Worm (Caenorhabditis elegans) whole organism, L4/young adult: ENCODE measurements around the gene W03G11.4.

Experiments used
- dao-5 ChIP-seq: sonication (generic microtip); optimal IDR thresholded peaks from 2 replicates; lab custom pipeline; 2016; ENCODE audit warnings: missing genotype, missing genetic modification characterization, moderate library complexity, missing compliant biosample characterization
- him-1 ChIP-seq: sonication (generic microtip); optimal IDR thresholded peaks from 2 replicates; lab custom pipeline; 2016; ENCODE audit warnings: missing genotype, missing genetic modification reagents, missing genetic modification characterization, missing compliant biosample characterization

- TF ChIP-seq him-1 (no peak), dao-5 (tag; lab: Kevin White, UChicago) (no peak)
These were observed 18.3 kb upstream of the W03G11.4 start, which contains the start of gene lgc-14 for ce11 chrX:12111213-12111612.
